Worm (Caenorhabditis elegans) whole organism, L2 larva: ENCODE results near the gene clh-5.

Experiments used
- C34F6.9 ChIP-seq: fragments of 150-350 bp; optimal IDR thresholded peaks from 2 replicates; lab custom pipeline; 2014; ENCODE audit warnings: missing biosample characterization, missing genetic modification characterization
- F13H6.1 ChIP-seq: sonication (generic microtip); optimal IDR thresholded peaks from 2 replicates; lab custom pipeline; 2016; ENCODE audit warnings: missing genetic modification characterization, missing compliant biosample characterization
- R02D3.7 ChIP-seq: fragments of 150-350 bp; optimal IDR thresholded peaks from 2 replicates; lab custom pipeline; 2014; ENCODE audit warnings: missing biosample characterization, missing genetic modification characterization
- Y55F3AM.14 ChIP-seq: fragments of 200-800 bp; sonication (Bioruptor generic); optimal IDR thresholded peaks from 2 replicates; lab custom pipeline; 2018; ENCODE audit warnings: mild to moderate bottlenecking, missing genetic modification characterization, missing compliant biosample characterization
- ZK546.5 ChIP-seq: sonication (generic microtip); optimal IDR thresholded peaks from 2 replicates; lab custom pipeline; 2017; ENCODE audit warnings: missing biosample characterization, missing genetic modification characterization
- alr-1 ChIP-seq: fragments of 150-350 bp; optimal IDR thresholded peaks from 2 replicates; lab custom pipeline; 2014; ENCODE audit warnings: missing biosample characterization, missing genetic modification characterization
- aly-2 ChIP-seq: fragments of 150-350 bp; optimal IDR thresholded peaks from 2 replicates; lab custom pipeline; 2014; ENCODE audit warnings: missing biosample characterization, missing genetic modification characterization
- ama-1 ChIP-seq: fragments of 150-350 bp; optimal IDR thresholded peaks from 2 replicates; lab custom pipeline; 2018; ENCODE audit warnings: inconsistent platforms
- blmp-1 ChIP-seq: sonication (generic microtip); optimal IDR thresholded peaks from 2 replicates; lab custom pipeline; 2017; ENCODE audit warnings: missing genetic modification characterization, mild to moderate bottlenecking, missing compliant biosample characterization, antibody characterized with exemption, moderate library complexity; ENCODE audit not compliant: insufficient read depth
- ceh-16 ChIP-seq: fragments of 150-350 bp; optimal IDR thresholded peaks from 2 replicates; lab custom pipeline; 2014; ENCODE audit warnings: missing biosample characterization, missing genetic modification characterization
- ceh-82 ChIP-seq: fragments of 150-350 bp; optimal IDR thresholded peaks from 2 replicates; lab custom pipeline; 2014; ENCODE audit warnings: missing biosample characterization, missing genetic modification characterization
- crh-2 ChIP-seq: sonication (generic microtip); optimal IDR thresholded peaks from 2 replicates; lab custom pipeline; 2017; ENCODE audit warnings: missing biosample characterization, missing genetic modification characterization
- dmd-4 ChIP-seq: sonication (generic microtip); optimal IDR thresholded peaks from 2 replicates; lab custom pipeline; 2017; ENCODE audit warnings: missing biosample characterization, missing genetic modification characterization
- egl-27 ChIP-seq: sonication (generic microtip); optimal IDR thresholded peaks from 3 replicates; lab custom pipeline; 2017; ENCODE audit warnings: missing biosample characterization, missing genetic modification reagents, missing genetic modification characterization
- elt-1 ChIP-seq: fragments of 150-350 bp; optimal IDR thresholded peaks from 2 replicates; lab custom pipeline; 2014; ENCODE audit warnings: missing biosample characterization, missing genetic modification characterization
- elt-3 ChIP-seq: sonication (generic microtip); optimal IDR thresholded peaks from 2 replicates; lab custom pipeline; 2017; ENCODE audit warnings: missing biosample characterization, missing genetic modification characterization
- fos-1 ChIP-seq: fragments of 150-350 bp; optimal IDR thresholded peaks from 2 replicates; lab custom pipeline; 2014; ENCODE audit warnings: missing biosample characterization, missing genetic modification characterization
- gmeb-1 ChIP-seq: fragments of 150-350 bp; optimal IDR thresholded peaks from 2 replicates; lab custom pipeline; 2014; ENCODE audit warnings: missing biosample characterization, missing genetic modification characterization
- lin-11 ChIP-seq: fragments of 150-350 bp; sonication (generic microtip); optimal IDR thresholded peaks from 2 replicates; lab custom pipeline; 2014; ENCODE audit warnings: missing biosample characterization, missing genetic modification characterization, inconsistent platforms, mixed read lengths
- lin-13 ChIP-seq: fragments of 150-350 bp; optimal IDR thresholded peaks from 2 replicates; lab custom pipeline; 2014; ENCODE audit warnings: missing biosample characterization, missing genetic modification reagents, missing genetic modification characterization
- lin-39 ChIP-seq: fragments of 150-350 bp; optimal IDR thresholded peaks from 2 replicates; lab custom pipeline; 2014; ENCODE audit warnings: missing biosample characterization, missing genetic modification reagents, missing genetic modification characterization
- lsy-2 ChIP-seq, 2 experiments: fragments of 150-350 bp in 1 of 2; sonication (generic microtip) in 1 of 2; optimal IDR thresholded peaks; 2 replicates each; lab custom pipeline; 2014 to 2017; ENCODE audit warnings: missing biosample characterization in 2 of 2, missing genetic modification characterization in 2 of 2
- mab-5 ChIP-seq: fragments of 150-350 bp; optimal IDR thresholded peaks from 2 replicates; lab custom pipeline; 2014; ENCODE audit warnings: missing biosample characterization, missing genetic modification characterization
- mbf-1 ChIP-seq: sonication (generic microtip); optimal IDR thresholded peaks from 2 replicates; lab custom pipeline; 2017; ENCODE audit warnings: missing biosample characterization, missing genetic modification characterization
- mdl-1 ChIP-seq, 2 experiments: fragments of 150-350 bp in 1 of 2; sonication (generic microtip) in 1 of 2; optimal IDR thresholded peaks; 2 replicates each; lab custom pipeline; 2017; ENCODE audit warnings: missing biosample characterization in 2 of 2, missing genetic modification characterization in 2 of 2
- nhr-10 ChIP-seq: sonication (generic microtip); optimal IDR thresholded peaks from 2 replicates; lab custom pipeline; 2017; ENCODE audit warnings: missing biosample characterization, missing genetic modification characterization
- nhr-11 ChIP-seq: fragments of 150-350 bp; optimal IDR thresholded peaks from 2 replicates; lab custom pipeline; 2014; ENCODE audit warnings: missing biosample characterization, missing genetic modification characterization
- nhr-12 ChIP-seq: fragments of 150-350 bp; optimal IDR thresholded peaks from 2 replicates; lab custom pipeline; 2014; ENCODE audit warnings: missing biosample characterization, missing genetic modification characterization
- nhr-129 ChIP-seq: fragments of 150-350 bp; optimal IDR thresholded peaks from 2 replicates; lab custom pipeline; 2014; ENCODE audit warnings: missing biosample characterization, missing genetic modification characterization
- nhr-21 ChIP-seq: fragments of 150-350 bp; optimal IDR thresholded peaks from 2 replicates; lab custom pipeline; 2014; ENCODE audit warnings: missing biosample characterization, missing genetic modification characterization
- nhr-23 ChIP-seq: fragments of 150-350 bp; optimal IDR thresholded peaks from 2 replicates; lab custom pipeline; 2014; ENCODE audit warnings: missing biosample characterization, missing genetic modification reagents, missing genetic modification characterization
- nhr-237 ChIP-seq: fragments of 150-350 bp; optimal IDR thresholded peaks from 2 replicates; lab custom pipeline; 2014; ENCODE audit warnings: missing biosample characterization, missing genetic modification characterization
- nhr-25 ChIP-seq: fragments of 150-350 bp; sonication (generic microtip); optimal IDR thresholded peaks from 3 replicates; lab custom pipeline; 2014; ENCODE audit warnings: missing biosample characterization, missing genetic modification characterization
- nhr-6 ChIP-seq: fragments of 150-350 bp; optimal IDR thresholded peaks from 2 replicates; lab custom pipeline; 2014; ENCODE audit warnings: missing biosample characterization, missing genetic modification characterization
- nhr-77 ChIP-seq: fragments of 150-350 bp; optimal IDR thresholded peaks from 2 replicates; lab custom pipeline; 2014; ENCODE audit warnings: missing biosample characterization, missing genetic modification characterization
- peb-1 ChIP-seq: fragments of 150-350 bp; optimal IDR thresholded peaks from 2 replicates; lab custom pipeline; 2014; ENCODE audit warnings: missing biosample characterization, missing genetic modification characterization
- sem-4 ChIP-seq: fragments of 150-350 bp; optimal IDR thresholded peaks from 2 replicates; lab custom pipeline; 2014; ENCODE audit warnings: missing biosample characterization, missing genetic modification reagents, missing genetic modification characterization
- skn-1 ChIP-seq: sonication (generic microtip); optimal IDR thresholded peaks from 2 replicates; lab custom pipeline; 2017; ENCODE audit warnings: missing biosample characterization, missing genetic modification characterization
- sma-3 ChIP-seq: sonication (generic microtip); optimal IDR thresholded peaks from 2 replicates; lab custom pipeline; 2016; ENCODE audit warnings: missing genetic modification reagents, missing genetic modification characterization, missing compliant biosample characterization
- sma-9 ChIP-seq, 2 experiments: fragments of 150-350 bp in 1 of 2; sonication (generic microtip) in 1 of 2; optimal IDR thresholded peaks; 2 replicates each; lab custom pipeline; 2014 to 2016; ENCODE audit warnings: missing genetic modification characterization in 2 of 2, mild to moderate bottlenecking in 1 of 2, missing biosample characterization in 1 of 2, missing compliant biosample characterization in 1 of 2, missing genetic modification reagents in 1 of 2, moderate library complexity in 1 of 2
- snpc-4 ChIP-seq: fragments of 150-350 bp; optimal IDR thresholded peaks from 2 replicates; lab custom pipeline; 2014; ENCODE audit warnings: missing biosample characterization, missing genetic modification characterization
- unc-39 ChIP-seq: fragments of 150-350 bp; optimal IDR thresholded peaks from 2 replicates; lab custom pipeline; 2014; ENCODE audit warnings: missing biosample characterization, missing genetic modification characterization
- unc-55 ChIP-seq: fragments of 150-350 bp; sonication (generic microtip); optimal IDR thresholded peaks from 3 replicates; lab custom pipeline; 2014; ENCODE audit warnings: missing biosample characterization, missing genetic modification reagents, missing genetic modification characterization
- unc-62 ChIP-seq: fragments of 150-350 bp; optimal IDR thresholded peaks from 2 replicates; lab custom pipeline; 2014; ENCODE audit warnings: missing biosample characterization, missing genetic modification reagents, missing genetic modification characterization
- zag-1 ChIP-seq: fragments of 150-350 bp; optimal IDR thresholded peaks from 2 replicates; lab custom pipeline; 2014; ENCODE audit warnings: missing biosample characterization, missing genetic modification characterization
- ztf-1 ChIP-seq: fragments of 200-800 bp; sonication (Bioruptor generic); conservative IDR thresholded peaks from 2 replicates; pipeline ENCODE4 v1.3.6; 2022; ENCODE audit warnings: missing genetic modification characterization, missing compliant biosample characterization
- ztf-11 ChIP-seq: sonication (generic microtip); optimal IDR thresholded peaks from 2 replicates; lab custom pipeline; 2017; ENCODE audit warnings: missing biosample characterization, missing genetic modification characterization
- ztf-4 ChIP-seq: fragments of 150-350 bp; optimal IDR thresholded peaks from 2 replicates; lab custom pipeline; 2014; ENCODE audit warnings: missing biosample characterization, missing genetic modification characterization

clh-5 gene

ce11 chrII:9059010-9059409, 39.4 kb downstream of the clh-5 start:
- TF ChIP-seq unc-39 (tag; lab: Kevin White, UChicago) (no peak), sma-9 (GFP tag; optimal IDR thresholded peaks at IDR 0.05; lab: Kevin White, UChicago) (no peak), sma-9 (tag; optimal IDR thresholded peaks at IDR 0.05; lab: Kevin White, UChicago) (no peak), ztf-4 (tag; lab: Kevin White, UChicago) (no peak), nhr-11 (tag; lab: Kevin White, UChicago) (no peak), F13H6.1 (tag; lab: Kevin White, UChicago) (no peak), mab-5 (no peak), ceh-16 (tag; lab: Kevin White, UChicago) (no peak), gmeb-1 (tag; lab: Kevin White, UChicago) (no peak)

ce11 chrII:9057035-9057668, 41.3 kb downstream of the clh-5 start, which contains the start of gene rpl-32:
Gene rpl-32 (minus strand): TSS chrII:9057085.
- TF ChIP-seq skn-1 (tag; lab: Kevin White, UChicago) (no peak), nhr-10 (tag; lab: Kevin White, UChicago) (no peak), ceh-82 (no peak), ztf-11 (tag; lab: Kevin White, UChicago) (no peak), nhr-12 (tag; lab: Kevin White, UChicago) (no peak), lin-39 (tag; lab: Kevin White, UChicago) (no peak), Y55F3AM.14 (GFP tag; lab: Kevin White, UChicago) (no peak), ztf-4 (tag; lab: Kevin White, UChicago) (peak; percentile 64), nhr-23 (tag; lab: Kevin White, UChicago) (no peak), unc-62 (no peak), lin-13 (peak; percentile 78), sem-4 (tag; lab: Kevin White, UChicago) (peak; percentile 67), blmp-1 (peak; percentile 56), zag-1 (tag; lab: Kevin White, UChicago) (peak; percentile 34), aly-2 (tag; lab: Kevin White, UChicago) (no peak), unc-55 (GFP tag; lab: Kevin White, UChicago) (peak; percentile 91), nhr-6 (tag; lab: Kevin White, UChicago) (peak; percentile 26), alr-1 (tag; lab: Kevin White, UChicago) (no peak), lin-11 (peak; percentile 86), mab-5 (no peak), snpc-4 (tag; lab: Kevin White, UChicago) (no peak), nhr-77 (no peak), nhr-237 (no peak), peb-1 (no peak), lsy-2 (tag; optimal IDR thresholded peaks at IDR 0.05; lab: Kevin White, UChicago) (peak; percentile 43 to 89), nhr-21 (peak; percentile 46), ZK546.5 (tag; lab: Kevin White, UChicago) (no peak), ama-1 (lab: Kevin White, UChicago) (peak; percentile 33), C34F6.9 (tag; lab: Kevin White, UChicago) (peak; percentile 91), egl-27 (tag; lab: Kevin White, UChicago) (no peak), dmd-4 (tag; lab: Kevin White, UChicago) (no peak), sma-3 (GFP tag; lab: Kevin White, UChicago) (peak; percentile 73), mdl-1 (tag; optimal IDR thresholded peaks at IDR 0.05; lab: Kevin White, UChicago) (no peak), fos-1 (tag; lab: Kevin White, UChicago) (peak; percentile 82), elt-1 (no peak), crh-2 (peak; percentile 92), gmeb-1 (tag; lab: Kevin White, UChicago) (peak; percentile 69), ceh-16 (tag; lab: Kevin White, UChicago) (peak; percentile 8), nhr-129 (tag; lab: Kevin White, UChicago) (peak; percentile 90), mbf-1 (tag; lab: Kevin White, UChicago) (no peak), nhr-25 (tag; lab: Kevin White, UChicago) (peak; percentile 72), sma-9 (GFP tag; optimal IDR thresholded peaks at IDR 0.05; lab: Kevin White, UChicago) (peak; percentile 74), sma-9 (tag; optimal IDR thresholded peaks at IDR 0.05; lab: Kevin White, UChicago) (no peak), F13H6.1 (tag; lab: Kevin White, UChicago) (peak; percentile 63), unc-39 (tag; lab: Kevin White, UChicago) (no peak), nhr-11 (tag; lab: Kevin White, UChicago) (no peak), ztf-1 (GFP tag; lab: Robert Waterston, UW) (no peak), R02D3.7 (tag; lab: Kevin White, UChicago) (no peak), elt-3 (no peak)
